Fruit fly (Drosophila melanogaster): ENCODE data around the gene drpr.

The drpr gene

dm6 chr3L:1774713-1775648, 44.1 kb upstream of the drpr start, which contains the start of the genes CG13933 and PolD2:
Gene CG13933, minus strand, starts transcription at chr3L:1775147.
Gene PolD2, plus strand, starts transcription at chr3L:1775633.
- TF ChIP-seq lola (GFP tag; optimal IDR thresholded peaks at IDR 0.05) = no peak
- peak; percentile 97 for TF ChIP-seq h (GFP tag; optimal IDR thresholded peaks at IDR 0.05)
- TF ChIP-seq Hr83 (GFP tag; optimal IDR thresholded peaks at IDR 0.05; ENCODE audit: poor library complexity, severe bottlenecking) = peak; percentile 46
- TF ChIP-seq foxo (GFP tag; optimal IDR thresholded peaks at IDR 0.05) = peak in 1 of 2 experiments; percentile 98
- TF ChIP-seq GATAd (GFP tag; optimal IDR thresholded peaks at IDR 0.05) = peak; percentile 87
- peak; percentile 93 for TF ChIP-seq ey (GFP tag; optimal IDR thresholded peaks at IDR 0.05)
- TF ChIP-seq sv (GFP tag; optimal IDR thresholded peaks at IDR 0.05) = peak; percentile 89
- peak; percentile 69 for TF ChIP-seq Rel (GFP tag; optimal IDR thresholded peaks at IDR 0.05)
- TF ChIP-seq Rel (tag; optimal IDR thresholded peaks at IDR 0.05) = peak; percentile 69
- TF ChIP-seq CG32264 (GFP tag; optimal IDR thresholded peaks at IDR 0.05) = no peak
- no peak for TF ChIP-seq sage (GFP tag; optimal IDR thresholded peaks at IDR 0.05)
- TF ChIP-seq Sp1 (GFP tag; optimal IDR thresholded peaks at IDR 0.05) = peak; percentile 99
- TF ChIP-seq Mio (GFP tag; optimal IDR thresholded peaks at IDR 0.05) = peak; percentile 68
- peak; percentile 99 for TF ChIP-seq rgr (GFP tag; optimal IDR thresholded peaks at IDR 0.05)
- peak; percentile 96 for TF ChIP-seq HLH106 (tag; optimal IDR thresholded peaks at IDR 0.05)
- no peak for TF ChIP-seq jim (GFP tag; optimal IDR thresholded peaks at IDR 0.05)
- TF ChIP-seq dmrt93B (GFP tag; optimal IDR thresholded peaks at IDR 0.05) = peak; percentile 84
- TF ChIP-seq psq (GFP tag; optimal IDR thresholded peaks at IDR 0.05) = peak; percentile 97
- peak; percentile 91 for TF ChIP-seq fru (GFP tag; optimal IDR thresholded peaks at IDR 0.05)
- peak; percentile 98 for TF ChIP-seq OdsH (GFP tag; optimal IDR thresholded peaks at IDR 0.05)

dm6 chr3L:1772593-1772992, 41.7 kb upstream of the drpr start:
- TF ChIP-seq h (GFP tag; optimal IDR thresholded peaks at IDR 0.05) = no peak
- TF ChIP-seq dl (GFP tag; optimal IDR thresholded peaks at IDR 0.05; ENCODE audit: insufficient read depth in 1 of 2, partially characterized antibody in 2 of 2) = no peak
- TF ChIP-seq dmrt93B (GFP tag; optimal IDR thresholded peaks at IDR 0.05) = no peak
- no peak for TF ChIP-seq Hnf4 (GFP tag; optimal IDR thresholded peaks at IDR 0.05)
- TF ChIP-seq N (GFP tag; optimal IDR thresholded peaks at IDR 0.05) = no peak
- no peak for TF ChIP-seq CG9705 (GFP tag; optimal IDR thresholded peaks at IDR 0.05)
- TF ChIP-seq foxo (GFP tag; optimal IDR thresholded peaks at IDR 0.05) = no peak
- no peak for TF ChIP-seq rgr (GFP tag; optimal IDR thresholded peaks at IDR 0.05)
- no peak for TF ChIP-seq br (GFP tag; optimal IDR thresholded peaks at IDR 0.05)
- no peak for TF ChIP-seq psq (GFP tag; optimal IDR thresholded peaks at IDR 0.05)
- no peak for TF ChIP-seq brk (GFP tag; optimal IDR thresholded peaks at IDR 0.05)
- TF ChIP-seq Dfd (GFP tag; optimal IDR thresholded peaks at IDR 0.05) = no peak
- TF ChIP-seq HLH106 (tag; optimal IDR thresholded peaks at IDR 0.05) = no peak

dm6 chr3L:1771658-1772057, 40.8 kb upstream of the drpr start, which contains the start of gene Dhc62B:
Gene Dhc62B, minus strand, starts transcription at chr3L:1771758.
- no peak for TF ChIP-seq sv (GFP tag; optimal IDR thresholded peaks at IDR 0.05)
- TF ChIP-seq Abd-B (GFP tag; optimal IDR thresholded peaks at IDR 0.05) = no peak
- no peak for TF ChIP-seq Hnf4 (GFP tag; optimal IDR thresholded peaks at IDR 0.05)
- no peak for TF ChIP-seq HLH106 (tag; optimal IDR thresholded peaks at IDR 0.05)
- TF ChIP-seq jim (GFP tag; optimal IDR thresholded peaks at IDR 0.05) = no peak
- no peak for TF ChIP-seq CrebA (GFP tag; optimal IDR thresholded peaks at IDR 0.05; ENCODE audit: borderline replicate concordance)
- no peak for TF ChIP-seq ey (GFP tag; optimal IDR thresholded peaks at IDR 0.05)
- TF ChIP-seq dl (GFP tag; optimal IDR thresholded peaks at IDR 0.05; ENCODE audit: insufficient read depth in 1 of 2, partially characterized antibody in 2 of 2) = no peak
- no peak for TF ChIP-seq usp (GFP tag; optimal IDR thresholded peaks at IDR 0.05)

dm6 chr3L:1756143-1756542, 25.2 kb upstream of the drpr start, which contains the start of gene CG8001:
Gene CG8001, plus strand, starts transcription at chr3L:1756159.
- no peak for TF ChIP-seq ey (GFP tag; optimal IDR thresholded peaks at IDR 0.05)
- TF ChIP-seq CG32264 (GFP tag; optimal IDR thresholded peaks at IDR 0.05) = no peak
- TF ChIP-seq Rel (GFP tag; optimal IDR thresholded peaks at IDR 0.05) = no peak
- TF ChIP-seq Rel (tag; optimal IDR thresholded peaks at IDR 0.05) = peak; percentile 86
